Fruit fly (Drosophila melanogaster) whole organism, adult: ENCODE results near the gene Qsox4.

Source experiments
- CG11617 ChIP-seq: fragments of 200-800 bp; sonication (Bioruptor generic); optimal IDR thresholded peaks from 2 replicates; lab custom pipeline; 2017; ENCODE audit warnings: mild to moderate bottlenecking, missing biosample characterization, missing genetic modification reagents, missing genetic modification characterization
- CG12768 ChIP-seq: fragments of 200-800 bp; sonication (Bioruptor generic); optimal IDR thresholded peaks from 2 replicates; lab custom pipeline; 2017; ENCODE audit warnings: missing biosample characterization, missing genetic modification characterization, mild to moderate bottlenecking, moderate library complexity, missing genetic modification reagents
- CG14711 ChIP-seq: fragments of 200-800 bp; sonication (Bioruptor generic); optimal IDR thresholded peaks from 2 replicates; lab custom pipeline; 2018; ENCODE audit warnings: missing biosample characterization, mild to moderate bottlenecking, missing genetic modification characterization, moderate library complexity
- CG1620 ChIP-seq: fragments of 200-800 bp; sonication (Bioruptor generic); optimal IDR thresholded peaks from 2 replicates; lab custom pipeline; 2016; ENCODE audit warnings: missing biosample characterization, missing genetic modification characterization
- CG33017 ChIP-seq: fragments of 200-800 bp; sonication (Bioruptor generic); optimal IDR thresholded peaks from 2 replicates; lab custom pipeline; 2018; ENCODE audit warnings: missing biosample characterization, mild to moderate bottlenecking, missing genetic modification characterization, moderate library complexity
- CG5204 ChIP-seq: fragments of 200-800 bp; sonication (Bioruptor generic); optimal IDR thresholded peaks from 2 replicates; lab custom pipeline; 2016; ENCODE audit warnings: missing biosample characterization, missing genetic modification characterization
- CG7045 ChIP-seq: fragments of 200-800 bp; sonication (Bioruptor generic); optimal IDR thresholded peaks from 2 replicates; lab custom pipeline; 2017; ENCODE audit warnings: missing biosample characterization, mild to moderate bottlenecking, missing genetic modification characterization
- CG7101 ChIP-seq: fragments of 200-800 bp; sonication (Bioruptor generic); optimal IDR thresholded peaks from 2 replicates; lab custom pipeline; 2018; ENCODE audit warnings: missing biosample characterization, mild to moderate bottlenecking, missing genetic modification characterization, moderate library complexity
- Clk ChIP-seq: fragments of 200-800 bp; sonication (Bioruptor generic); optimal IDR thresholded peaks from 2 replicates; lab custom pipeline; 2017; ENCODE audit warnings: missing biosample characterization, missing genetic modification characterization
- Crg-1 ChIP-seq: fragments of 200-800 bp; sonication (Bioruptor generic); optimal IDR thresholded peaks from 2 replicates; lab custom pipeline; 2016; ENCODE audit warnings: missing biosample characterization, missing genetic modification characterization
- Hr96 ChIP-seq: fragments of 200-800 bp; sonication (Bioruptor generic); optimal IDR thresholded peaks from 2 replicates; lab custom pipeline; 2016; ENCODE audit warnings: missing biosample characterization, missing genetic modification characterization
- Mnt ChIP-seq: fragments of 200-800 bp; sonication (Bioruptor generic); optimal IDR thresholded peaks from 2 replicates; lab custom pipeline; 2016; ENCODE audit warnings: missing biosample characterization, mild to moderate bottlenecking, missing genetic modification characterization
- bab1 ChIP-seq: fragments of 200-800 bp; sonication (Bioruptor generic); optimal IDR thresholded peaks from 3 replicates; lab custom pipeline; 2019; ENCODE audit warnings: missing biosample characterization, mild to moderate bottlenecking, missing genetic modification characterization, moderate library complexity
- cic ChIP-seq: fragments of 200-800 bp; sonication (Bioruptor generic); optimal IDR thresholded peaks from 2 replicates; lab custom pipeline; 2017; ENCODE audit warnings: missing biosample characterization, mild to moderate bottlenecking, missing genetic modification characterization, moderate library complexity
- cnc ChIP-seq, 2 experiments: fragments of >200 bp; optimal IDR thresholded peaks; 2 replicates each; lab custom pipeline; 2017
- kay ChIP-seq: fragments of 200-800 bp; sonication (Bioruptor generic); peaks from one replicate; lab custom pipeline; 2016; ENCODE audit warnings: missing biosample characterization, missing genetic modification characterization, borderline replicate concordance
- ovo ChIP-seq: fragments of 200-800 bp; sonication (Bioruptor generic); optimal IDR thresholded peaks from 2 replicates; lab custom pipeline; 2016; ENCODE audit warnings: missing biosample characterization, missing genetic modification characterization
- pad ChIP-seq: fragments of 200-800 bp; sonication (Bioruptor generic); optimal IDR thresholded peaks from 3 replicates; lab custom pipeline; 2017; ENCODE audit warnings: missing biosample characterization, missing genetic modification characterization, mild to moderate bottlenecking, moderate library complexity, missing genetic modification reagents
- tj ChIP-seq: fragments of 200-800 bp; sonication (Bioruptor generic); optimal IDR thresholded peaks from 3 replicates; lab custom pipeline; 2017; ENCODE audit warnings: missing biosample characterization, mild to moderate bottlenecking, missing genetic modification characterization, moderate library complexity
- toe ChIP-seq: fragments of 200-800 bp; sonication (Bioruptor generic); optimal IDR thresholded peaks from 2 replicates; lab custom pipeline; 2016; ENCODE audit warnings: missing biosample characterization, missing genetic modification characterization

The Qsox4 gene

DNA sequence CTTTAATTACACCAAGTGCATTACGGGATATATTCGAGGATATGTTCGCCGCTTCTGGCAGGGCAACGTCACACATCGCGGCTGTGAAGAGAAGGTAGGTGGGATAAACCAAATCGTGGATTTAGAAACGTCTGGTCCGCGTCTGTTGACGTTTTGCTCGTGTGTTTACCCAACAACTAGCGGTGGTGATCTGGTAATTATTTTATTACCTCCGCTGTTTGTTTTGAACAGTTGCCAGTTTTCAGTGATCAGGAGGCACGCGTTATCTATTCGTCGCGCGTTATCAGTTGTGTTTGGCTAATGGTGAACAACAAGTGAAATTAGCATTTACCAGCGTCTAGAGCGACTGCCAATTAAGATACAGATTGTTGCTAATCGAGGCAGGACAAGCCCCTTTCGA lies 26.5 kb downstream of the Qsox4 start:
- TF ChIP-seq CG1620 (GFP tag; lab: Kevin White, UChicago) (no peak), Clk (GFP tag; lab: Kevin White, UChicago) (peak; percentile 23), CG5204 (GFP tag; lab: Kevin White, UChicago) (no peak), cic (peak; percentile 91), CG7101 (tag; lab: Kevin White, UChicago) (peak; percentile 71), CG11617 (GFP tag; lab: Kevin White, UChicago) (peak; percentile 37), ovo (GFP tag; lab: Kevin White, UChicago) (peak; percentile 65), bab1 (GFP tag; lab: Kevin White, UChicago) (no peak), CG33017 (tag; lab: Kevin White, UChicago) (peak; percentile 82), CG12768 (GFP tag; lab: Kevin White, UChicago) (peak; percentile 77), Crg-1 (GFP tag; lab: Kevin White, UChicago) (peak; percentile 77), cnc (optimal IDR thresholded peaks at IDR 0.05; lab: Kevin White, UChicago) (no peak), Mnt (GFP tag; lab: Kevin White, UChicago) (peak; percentile 61), Hr96 (GFP tag; lab: Kevin White, UChicago) (no peak), tj (GFP tag; lab: Kevin White, UChicago) (no peak), toe (peak; percentile 7), kay (GFP tag; lab: Kevin White, UChicago) (peak; percentile 57), CG7045 (GFP tag; lab: Kevin White, UChicago) (peak; percentile 74), CG14711 (tag; lab: Kevin White, UChicago) (peak; percentile 37), pad (GFP tag; lab: Kevin White, UChicago) (peak; percentile 42)

DNA sequence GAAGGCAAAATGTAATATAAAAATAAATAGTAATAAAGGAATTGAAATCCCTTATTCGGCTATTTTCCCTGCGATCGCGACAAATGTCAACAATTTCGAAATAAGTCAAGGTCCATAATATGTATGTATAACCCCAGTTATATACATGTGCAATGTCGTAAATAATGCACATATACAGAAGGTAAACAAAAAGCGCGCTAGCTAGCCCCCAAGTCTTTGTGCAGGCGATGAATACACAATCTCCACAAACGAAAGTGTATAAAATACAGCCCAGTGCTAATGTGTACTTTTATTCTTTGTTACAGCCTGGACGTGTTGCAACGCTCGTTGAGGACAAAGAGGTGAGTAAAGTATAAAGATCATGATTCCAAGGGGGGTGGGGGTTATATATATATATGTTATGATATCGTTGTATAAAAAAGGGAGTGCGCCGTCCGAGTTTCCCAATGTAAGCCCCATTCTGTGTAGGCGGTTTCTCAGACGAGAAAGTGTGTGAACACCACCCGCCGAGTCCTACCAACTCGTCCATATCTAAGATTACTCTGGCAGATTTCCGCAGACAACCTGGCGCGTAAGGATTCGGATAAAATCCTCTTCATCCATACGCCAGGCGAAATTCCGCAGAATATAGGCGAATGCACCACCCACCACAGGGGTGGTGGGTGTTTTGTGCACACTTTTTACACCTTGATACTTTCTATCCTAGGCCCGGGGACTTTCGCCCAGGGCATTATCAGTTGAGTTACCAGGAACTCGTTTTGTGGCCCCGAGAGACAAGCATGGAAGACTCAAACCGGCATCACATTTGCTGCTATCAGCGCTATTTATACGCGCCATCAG lies 27.3 kb downstream of the Qsox4 start:
- TF ChIP-seq tj (GFP tag; lab: Kevin White, UChicago) (peak; percentile 28), kay (GFP tag; lab: Kevin White, UChicago) (peak; percentile 18), cic (peak; percentile 82), cnc (optimal IDR thresholded peaks at IDR 0.05; lab: Kevin White, UChicago) (no peak), CG12768 (GFP tag; lab: Kevin White, UChicago) (peak; percentile 87), CG7045 (GFP tag; lab: Kevin White, UChicago) (peak; percentile 10), ovo (GFP tag; lab: Kevin White, UChicago) (no peak), CG5204 (GFP tag; lab: Kevin White, UChicago) (no peak), Mnt (GFP tag; lab: Kevin White, UChicago) (peak; percentile 5), CG11617 (GFP tag; lab: Kevin White, UChicago) (peak; percentile 13), pad (GFP tag; lab: Kevin White, UChicago) (peak; percentile 12), bab1 (GFP tag; lab: Kevin White, UChicago) (peak; percentile 33), CG33017 (tag; lab: Kevin White, UChicago) (peak; percentile 36)

DNA sequence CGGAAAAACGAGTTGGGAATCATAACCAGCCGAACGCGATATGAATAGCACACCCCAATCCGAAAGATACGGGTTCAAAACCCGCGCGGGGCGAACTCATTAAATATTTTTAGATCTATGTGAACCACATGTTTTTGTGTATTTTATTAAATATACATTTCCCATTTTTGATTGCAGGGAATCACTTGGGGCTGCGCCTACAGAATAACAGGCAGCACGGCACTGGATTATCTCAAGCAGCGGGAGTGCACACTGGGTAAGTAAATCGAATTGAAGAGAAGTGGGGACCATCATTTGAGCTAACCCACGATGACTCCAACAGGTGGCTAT lies 27.9 kb downstream of the Qsox4 start:
- TF ChIP-seq pad (GFP tag; lab: Kevin White, UChicago) = no peak
- no peak for TF ChIP-seq Hr96 (GFP tag; lab: Kevin White, UChicago)
- TF ChIP-seq kay (GFP tag; lab: Kevin White, UChicago) = no peak
- no peak for TF ChIP-seq cnc (optimal IDR thresholded peaks at IDR 0.05; lab: Kevin White, UChicago)
- TF ChIP-seq Crg-1 (GFP tag; lab: Kevin White, UChicago) = no peak
- TF ChIP-seq CG7101 (tag; lab: Kevin White, UChicago) = no peak
- TF ChIP-seq CG33017 (tag; lab: Kevin White, UChicago) = no peak
- no peak for TF ChIP-seq cic
- no peak for TF ChIP-seq toe
- TF ChIP-seq CG11617 (GFP tag; lab: Kevin White, UChicago) = no peak
- no peak for TF ChIP-seq ovo (GFP tag; lab: Kevin White, UChicago)
- TF ChIP-seq CG14711 (tag; lab: Kevin White, UChicago) = no peak

DNA sequence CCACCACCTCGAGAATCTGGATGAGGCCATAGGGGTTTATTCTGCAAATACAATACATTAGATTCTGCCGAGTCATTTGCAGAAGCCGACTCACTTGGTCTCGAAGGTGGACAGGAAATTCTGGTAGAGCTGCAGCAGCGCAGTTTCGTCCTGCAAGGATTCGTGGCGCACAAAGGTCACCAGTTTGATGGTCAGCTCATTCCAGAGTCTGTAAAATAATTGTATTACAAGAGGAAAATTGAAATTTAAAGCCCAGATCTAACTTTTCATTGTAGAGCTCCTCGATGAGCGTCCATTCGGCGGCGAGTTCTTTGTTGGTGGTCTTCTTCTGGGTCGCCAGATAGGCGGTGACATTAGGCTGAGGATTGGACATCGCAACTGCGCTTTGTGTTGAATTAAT lies 30.0 kb downstream of the Qsox4 start:
- no peak for TF ChIP-seq Hr96 (GFP tag; lab: Kevin White, UChicago)
- no peak for TF ChIP-seq toe
- no peak for TF ChIP-seq CG7045 (GFP tag; lab: Kevin White, UChicago)
- no peak for TF ChIP-seq pad (GFP tag; lab: Kevin White, UChicago)
- no peak for TF ChIP-seq Clk (GFP tag; lab: Kevin White, UChicago)
- TF ChIP-seq cnc (optimal IDR thresholded peaks at IDR 0.05; lab: Kevin White, UChicago) = peak; percentile 83 to 97

DNA sequence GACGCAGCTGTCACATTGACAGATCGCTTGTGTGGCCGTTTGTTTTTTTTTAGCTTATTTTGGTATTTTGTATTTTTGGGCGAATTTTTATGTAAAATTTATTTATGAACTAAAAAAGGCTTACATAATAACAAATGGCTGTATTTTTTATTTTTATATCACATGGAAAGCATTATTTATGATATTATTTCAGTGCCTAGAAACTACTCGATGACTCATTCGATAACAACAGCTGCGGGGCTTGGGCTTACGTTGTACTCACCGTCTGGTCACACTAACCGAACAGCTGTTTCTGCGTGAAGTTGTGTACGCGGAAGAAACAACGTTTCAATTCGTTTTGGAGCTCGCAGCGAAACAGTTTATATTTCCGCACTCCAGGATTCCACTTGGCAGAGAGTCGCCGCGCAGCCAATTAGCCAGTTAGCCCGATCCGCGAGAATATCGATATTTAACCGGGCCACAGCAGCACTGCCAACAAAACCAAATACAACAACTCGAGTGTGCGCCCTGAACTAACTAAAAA lies 30.5 kb downstream of the Qsox4 start, which contains the start of the genes Hmgcr and Rpn9:
Hmgcr (plus strand) TSS at position 335 of the 523 bp plus-strand sequence.
Rpn9 (minus strand) TSS at position 473 of the 523 bp plus-strand sequence.
- TF ChIP-seq pad (GFP tag; lab: Kevin White, UChicago) (no peak), Clk (GFP tag; lab: Kevin White, UChicago) (no peak), Hr96 (GFP tag; lab: Kevin White, UChicago) (no peak), CG1620 (GFP tag; lab: Kevin White, UChicago) (no peak), CG7101 (tag; lab: Kevin White, UChicago) (no peak), CG14711 (tag; lab: Kevin White, UChicago) (peak; percentile 3), CG12768 (GFP tag; lab: Kevin White, UChicago) (no peak), CG7045 (GFP tag; lab: Kevin White, UChicago) (no peak), Crg-1 (GFP tag; lab: Kevin White, UChicago) (peak; percentile 46), CG33017 (tag; lab: Kevin White, UChicago) (peak; percentile 38), bab1 (GFP tag; lab: Kevin White, UChicago) (peak; percentile 68), toe (no peak), cic (peak; percentile 24), Mnt (GFP tag; lab: Kevin White, UChicago) (peak; percentile 28), kay (GFP tag; lab: Kevin White, UChicago) (peak; percentile 99), tj (GFP tag; lab: Kevin White, UChicago) (peak; percentile 29), cnc (optimal IDR thresholded peaks at IDR 0.05; lab: Kevin White, UChicago) (no peak), CG11617 (GFP tag; lab: Kevin White, UChicago) (peak; percentile 29), CG5204 (GFP tag; lab: Kevin White, UChicago) (no peak), ovo (GFP tag; lab: Kevin White, UChicago) (no peak)
